Fruit fly (Drosophila melanogaster) whole organism, embryonic: ENCODE data around the gene Ugt301D1.

Experiments used
- Antp ChIP-seq: fragments of 200-800 bp; sonication (Bioruptor generic); optimal IDR thresholded peaks from 3 replicates; lab custom pipeline; 2016; ENCODE audit warnings: missing biosample characterization, missing genetic modification characterization
- CG10431 ChIP-seq: fragments of 200-800 bp; sonication (Bioruptor generic); optimal IDR thresholded peaks from 3 replicates; lab custom pipeline; 2018; ENCODE audit warnings: missing biosample characterization, mild to moderate bottlenecking, missing genetic modification characterization
- CG10959 ChIP-seq: fragments of 200-800 bp; sonication (Bioruptor generic); IDR thresholded peaks from 2 replicates; pipeline ENCODE4 v1.3.6; 2022; ENCODE audit warnings: missing biosample characterization, missing genetic modification characterization
- CG11093 ChIP-seq: fragments of 200-800 bp; sonication (Bioruptor generic); IDR thresholded peaks from 3 replicates; pipeline ENCODE4 v1.3.6; 2022; ENCODE audit warnings: missing biosample characterization, missing genetic modification characterization
- CG11560 ChIP-seq: fragments of 200-800 bp; sonication (Bioruptor generic); IDR thresholded peaks from 3 replicates; pipeline ENCODE4 v1.3.6; 2022; ENCODE audit warnings: missing biosample characterization, missing genetic modification characterization
- CG14667 ChIP-seq: fragments of 200-800 bp; sonication (Bioruptor generic); IDR thresholded peaks from 2 replicates; pipeline ENCODE4 v1.3.6; 2022; ENCODE audit warnings: missing biosample characterization, missing genetic modification characterization
- CG14710 ChIP-seq: fragments of 200-800 bp; sonication (Bioruptor generic); optimal IDR thresholded peaks from 3 replicates; lab custom pipeline; 2019; ENCODE audit warnings: missing biosample characterization, mild to moderate bottlenecking, missing genetic modification characterization, moderate library complexity
- CG15601 ChIP-seq: fragments of 200-800 bp; sonication (Bioruptor generic); optimal IDR thresholded peaks from 3 replicates; lab custom pipeline; 2019; ENCODE audit warnings: missing biosample characterization, mild to moderate bottlenecking, missing genetic modification characterization, moderate library complexity
- CG1602 ChIP-seq: fragments of 200-800 bp; sonication (Bioruptor generic); optimal IDR thresholded peaks from 3 replicates; lab custom pipeline; 2016; ENCODE audit warnings: missing biosample characterization, missing genetic modification characterization
- CG1603 ChIP-seq: fragments of 200-800 bp; sonication (Bioruptor generic); optimal IDR thresholded peaks from 2 replicates; lab custom pipeline; 2019; ENCODE audit warnings: missing biosample characterization, mild to moderate bottlenecking, missing genetic modification characterization, moderate library complexity
- CG17359 ChIP-seq: fragments of 200-800 bp; sonication (Bioruptor generic); optimal IDR thresholded peaks from 3 replicates; lab custom pipeline; 2018; ENCODE audit warnings: missing biosample characterization, mild to moderate bottlenecking, missing genetic modification characterization, moderate library complexity
- CG17385 ChIP-seq: fragments of 200-800 bp; sonication (Bioruptor generic); optimal IDR thresholded peaks from 3 replicates; lab custom pipeline; 2018; ENCODE audit warnings: missing biosample characterization, mild to moderate bottlenecking, missing genetic modification characterization
- CG17912 ChIP-seq: fragments of 200-800 bp; sonication (Bioruptor generic); optimal IDR thresholded peaks from 2 replicates; lab custom pipeline; 2018; ENCODE audit warnings: missing biosample characterization, mild to moderate bottlenecking, missing genetic modification characterization
- CG31365 ChIP-seq: fragments of 200-800 bp; sonication (Bioruptor generic); optimal IDR thresholded peaks from 2 replicates; lab custom pipeline; 2018; ENCODE audit warnings: missing biosample characterization, mild to moderate bottlenecking, missing genetic modification characterization
- CG3281 ChIP-seq: fragments of 200-800 bp; sonication (Bioruptor generic); optimal IDR thresholded peaks from 3 replicates; lab custom pipeline; 2017; ENCODE audit warnings: missing biosample characterization, mild to moderate bottlenecking, missing genetic modification characterization
- CG3726 ChIP-seq: fragments of 200-800 bp; sonication (Bioruptor generic); IDR thresholded peaks from 3 replicates; pipeline ENCODE4, ENCODE4 v1.3.6; 2022; ENCODE audit warnings: missing biosample characterization, missing genetic modification characterization
- CG4820 ChIP-seq: fragments of 200-800 bp; sonication (Bioruptor generic); optimal IDR thresholded peaks from 3 replicates; lab custom pipeline; 2016; ENCODE audit warnings: missing biosample characterization, missing genetic modification characterization
- CG5245 ChIP-seq: fragments of 200-800 bp; sonication (Bioruptor generic); optimal IDR thresholded peaks from 3 replicates; lab custom pipeline; 2016; ENCODE audit warnings: missing biosample characterization, missing genetic modification characterization
- CG6683 ChIP-seq: fragments of 200-800 bp; sonication (Bioruptor generic); optimal IDR thresholded peaks from 2 replicates; lab custom pipeline; 2017; ENCODE audit warnings: missing biosample characterization, mild to moderate bottlenecking, missing genetic modification characterization, missing genetic modification reagents
- CG6689 ChIP-seq: fragments of 200-800 bp; sonication (Bioruptor generic); IDR thresholded peaks from 2 replicates; pipeline ENCODE4 v1.3.6; 2022; ENCODE audit warnings: missing biosample characterization, missing genetic modification characterization
- CG8765 ChIP-seq: fragments of 200-800 bp; sonication (Bioruptor generic); IDR thresholded peaks from 2 replicates; pipeline ENCODE4 v1.3.6; 2022; ENCODE audit warnings: missing biosample characterization, missing genetic modification characterization
- D19B ChIP-seq: fragments of 200-800 bp; sonication (Bioruptor generic); optimal IDR thresholded peaks from 2 replicates; lab custom pipeline; 2017; ENCODE audit warnings: missing biosample characterization, mild to moderate bottlenecking, missing genetic modification characterization
- Dek ChIP-seq: fragments of 200-800 bp; sonication (Bioruptor generic); optimal IDR thresholded peaks from 3 replicates; lab custom pipeline; 2019; ENCODE audit warnings: missing biosample characterization, mild to moderate bottlenecking, missing genetic modification characterization, moderate library complexity
- Fer3 ChIP-seq: fragments of 200-800 bp; sonication (Bioruptor generic); optimal IDR thresholded peaks from 2 replicates; lab custom pipeline; 2018; ENCODE audit warnings: missing biosample characterization, mild to moderate bottlenecking, missing genetic modification characterization, moderate library complexity
- HmgD ChIP-seq: fragments of 200-800 bp; sonication (Bioruptor generic); optimal IDR thresholded peaks from 3 replicates; lab custom pipeline; 2016; ENCODE audit warnings: missing biosample characterization, missing genetic modification characterization
- Hr51 ChIP-seq, 2 experiments: fragments of 200-800 bp; sonication (Bioruptor generic); optimal IDR thresholded peaks; 2 replicates in 1 of 2; 3 replicates in 1 of 2; lab custom pipeline; 2016 to 2018; ENCODE audit warnings: missing biosample characterization in 2 of 2, missing genetic modification characterization in 2 of 2, mild to moderate bottlenecking in 1 of 2, moderate library complexity in 1 of 2
- MESR4 ChIP-seq: fragments of 200-800 bp; sonication (Bioruptor generic); optimal IDR thresholded peaks from 2 replicates; lab custom pipeline; 2018; ENCODE audit warnings: missing biosample characterization, mild to moderate bottlenecking, missing genetic modification characterization, moderate library complexity
- MTF-1 ChIP-seq: fragments of 200-800 bp; sonication (Bioruptor generic); optimal IDR thresholded peaks from 2 replicates; lab custom pipeline; 2018; ENCODE audit warnings: missing biosample characterization, mild to moderate bottlenecking, missing genetic modification characterization, borderline replicate concordance
- NC2α ChIP-seq: fragments of 200-800 bp; sonication (Bioruptor generic); optimal IDR thresholded peaks from 2 replicates; lab custom pipeline; 2016; ENCODE audit warnings: missing biosample characterization, missing genetic modification characterization
- NK7.1 ChIP-seq: fragments of 200-800 bp; sonication (Bioruptor generic); optimal IDR thresholded peaks from 3 replicates; lab custom pipeline; 2016; ENCODE audit warnings: missing biosample characterization, missing genetic modification characterization
- Oli ChIP-seq: fragments of 200-800 bp; sonication (Bioruptor generic); optimal IDR thresholded peaks from 2 replicates; lab custom pipeline; 2018; ENCODE audit warnings: missing biosample characterization, mild to moderate bottlenecking, missing genetic modification characterization, moderate library complexity
- Ssrp ChIP-seq: fragments of 200-800 bp; sonication (Bioruptor generic); optimal IDR thresholded peaks from 2 replicates; lab custom pipeline; 2018; ENCODE audit warnings: missing biosample characterization, mild to moderate bottlenecking, missing genetic modification characterization, moderate library complexity
- ash1 ChIP-seq: fragments of 200-800 bp; sonication (Bioruptor generic); optimal IDR thresholded peaks from 2 replicates; lab custom pipeline; 2018; ENCODE audit warnings: missing biosample characterization, mild to moderate bottlenecking, missing genetic modification characterization
- caup ChIP-seq: fragments of 200-800 bp; sonication (Bioruptor generic); optimal IDR thresholded peaks from 3 replicates; lab custom pipeline; 2017; ENCODE audit warnings: missing biosample characterization, mild to moderate bottlenecking, missing genetic modification characterization, moderate library complexity; ENCODE audit not compliant: severe bottlenecking
- croc ChIP-seq: fragments of 200-800 bp; sonication (Bioruptor generic); conservative IDR thresholded peaks from 3 replicates; pipeline ENCODE4 v1.3.6; 2022; ENCODE audit warnings: missing biosample characterization, missing genetic modification characterization
- dmrt11E ChIP-seq: fragments of 200-800 bp; sonication (Bioruptor generic); optimal IDR thresholded peaks from 3 replicates; lab custom pipeline; 2018; ENCODE audit warnings: missing biosample characterization, mild to moderate bottlenecking, missing genetic modification characterization, moderate library complexity
- ewg ChIP-seq: fragments of 200-800 bp; sonication (Bioruptor generic); optimal IDR thresholded peaks from 3 replicates; lab custom pipeline; 2017; ENCODE audit warnings: mild to moderate bottlenecking, missing biosample characterization, missing genetic modification reagents, missing genetic modification characterization
- ftz-f1 ChIP-seq: fragments of 200-800 bp; sonication (Bioruptor generic); optimal IDR thresholded peaks from 2 replicates; lab custom pipeline; 2016; ENCODE audit warnings: missing biosample characterization, missing genetic modification characterization
- hbn ChIP-seq: fragments of 200-800 bp; sonication (Bioruptor generic); IDR thresholded peaks from 2 replicates; pipeline ENCODE4 v1.3.6; 2022; ENCODE audit warnings: missing biosample characterization, missing genetic modification characterization; ENCODE audit not compliant: partially characterized antibody
- her ChIP-seq: fragments of 200-800 bp; sonication (Bioruptor generic); optimal IDR thresholded peaks from 2 replicates; lab custom pipeline; 2016; ENCODE audit warnings: missing biosample characterization, missing genetic modification characterization
- kni ChIP-seq: fragments of 200-800 bp; sonication (Bioruptor generic); optimal IDR thresholded peaks from 3 replicates; lab custom pipeline; 2017; ENCODE audit warnings: mild to moderate bottlenecking, missing biosample characterization, missing genetic modification reagents, missing genetic modification characterization
- lab ChIP-seq: fragments of 200-800 bp; sonication (Bioruptor generic); optimal IDR thresholded peaks from 3 replicates; lab custom pipeline; 2017; ENCODE audit warnings: missing biosample characterization, missing genetic modification characterization, mild to moderate bottlenecking, moderate library complexity, missing genetic modification reagents
- nerfin-2 ChIP-seq: fragments of 200-800 bp; sonication (Bioruptor generic); IDR thresholded peaks from 2 replicates; pipeline ENCODE4 v1.3.6; 2022; ENCODE audit warnings: missing biosample characterization, missing genetic modification characterization; ENCODE audit not compliant: partially characterized antibody
- prd ChIP-seq, 3 experiments: fragments of >200 bp in 2 of 3; fragments of 200-800 bp in 1 of 3; sonication (Bioruptor generic) in 1 of 3; optimal IDR thresholded peaks in 2 of 3; IDR thresholded peaks in 1 of 3; 2 replicates in 2 of 3; 3 replicates in 1 of 3; pipeline versions ENCODE4 v1.3.6 to Lab custom; 2017 to 2022; ENCODE audit warnings: missing biosample characterization in 1 of 3, missing genetic modification characterization in 1 of 3
- rib ChIP-seq: fragments of 200-800 bp; sonication (Bioruptor generic); IDR thresholded peaks from 2 replicates; pipeline ENCODE4 v1.3.6; 2022; ENCODE audit warnings: missing biosample characterization, missing genetic modification characterization
- sens ChIP-seq: fragments of 200-800 bp; sonication (Bioruptor generic); peaks from one replicate; lab custom pipeline; 2016; ENCODE audit warnings: missing biosample characterization, missing genetic modification characterization
- sob ChIP-seq: fragments of 200-800 bp; sonication (Bioruptor generic); IDR thresholded peaks from 2 replicates; pipeline ENCODE4 v1.3.6; 2022; ENCODE audit warnings: missing biosample characterization, missing genetic modification characterization
- tgo ChIP-seq: fragments of 200-800 bp; sonication (Bioruptor generic); IDR thresholded peaks from 3 replicates; pipeline ENCODE4 v1.3.6; 2022; ENCODE audit warnings: missing biosample characterization, missing genetic modification characterization
- trh ChIP-seq: fragments of 200-800 bp; sonication (Bioruptor generic); optimal IDR thresholded peaks from 2 replicates; lab custom pipeline; 2016; ENCODE audit warnings: missing biosample characterization, missing genetic modification characterization
- vvl ChIP-seq: fragments of 200-800 bp; sonication (Bioruptor generic); IDR thresholded peaks from 2 replicates; pipeline ENCODE4 v1.3.6; 2022; ENCODE audit warnings: missing biosample characterization, missing genetic modification characterization

Gene Ugt301D1

DNA sequence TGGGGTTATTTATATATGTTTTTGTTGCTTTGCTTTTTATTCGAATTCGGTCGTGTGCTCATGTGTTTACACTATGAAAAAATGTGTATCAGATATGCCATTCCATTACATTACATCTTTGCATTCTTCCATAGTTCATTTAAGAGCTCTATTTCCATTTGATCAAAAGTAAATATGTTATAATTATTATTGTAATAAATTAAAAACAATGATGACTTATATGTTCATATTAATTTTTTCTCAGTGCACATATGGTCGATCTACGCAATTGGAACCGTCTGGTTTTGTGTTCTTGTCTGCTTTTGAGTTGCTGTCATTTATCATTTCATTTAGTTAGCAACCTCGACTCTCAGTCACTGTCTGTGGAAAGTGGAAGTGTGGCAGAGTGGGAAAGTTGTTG is 31.9 kb upstream of the Ugt301D1 start (continued):
- peak; percentile 41 for TF ChIP-seq CG31365 (tag; lab: Kevin White, UChicago)
- TF ChIP-seq CG4820 = peak; percentile 86
- peak; percentile 91 for TF ChIP-seq CG6689 (GFP tag; lab: Robert Waterston, UW)
- peak; percentile 71 for TF ChIP-seq MTF-1
- peak; percentile 85 for TF ChIP-seq CG17385 (GFP tag; lab: Kevin White, UChicago)
- TF ChIP-seq CG10431 (GFP tag; lab: Kevin White, UChicago) = peak; percentile 88
- no peak for TF ChIP-seq ftz-f1
- no peak for TF ChIP-seq CG17912 (GFP tag; lab: Kevin White, UChicago)
- peak; percentile 92 for TF ChIP-seq Ssrp
- peak; percentile 80 for TF ChIP-seq CG8765
- no peak for TF ChIP-seq NK7.1 (GFP tag; lab: Kevin White, UChicago)
- peak; percentile 89 for TF ChIP-seq CG1602
- TF ChIP-seq NC2α (GFP tag; lab: Kevin White, UChicago) = no peak
- no peak; the same call in 2 of the 3 replicates for TF ChIP-seq CG11560 (tag; lab: Robert Waterston, UW)
- peak; percentile 78; the same call in 1 of the 2 replicates for TF ChIP-seq rib (GFP tag; lab: Robert Waterston, UW)
- TF ChIP-seq sob (GFP tag; lab: Robert Waterston, UW) = no peak; the same call in 1 of the 2 replicates
- peak; percentile 90 for TF ChIP-seq lab (GFP tag; lab: Kevin White, UChicago)
- TF ChIP-seq CG11093 = peak; percentile 87
- TF ChIP-seq caup = peak; percentile 83
- TF ChIP-seq CG10959 = peak; percentile 94
- TF ChIP-seq CG17359 (tag; lab: Kevin White, UChicago) = peak; percentile 91
- TF ChIP-seq Antp (GFP tag; lab: Kevin White, UChicago) = no peak
- TF ChIP-seq CG5245 = peak; percentile 86
- TF ChIP-seq MESR4 (GFP tag; lab: Kevin White, UChicago) = peak; percentile 17
- no peak for TF ChIP-seq CG3726 (GFP tag; lab: Robert Waterston, UW)
- TF ChIP-seq CG14710 (tag; lab: Kevin White, UChicago) = peak; percentile 95
- TF ChIP-seq CG15601 (tag; lab: Kevin White, UChicago) = peak; percentile 96
- TF ChIP-seq CG6683 = no peak
- no peak for TF ChIP-seq Dek (tag; lab: Kevin White, UChicago)
- peak; percentile 97 for TF ChIP-seq vvl (GFP tag; lab: Robert Waterston, UW)
- TF ChIP-seq CG3281 = no peak
- no peak for TF ChIP-seq nerfin-2 (GFP tag; lab: Robert Waterston, UW)
- TF ChIP-seq Oli (tag; lab: Kevin White, UChicago) = peak; percentile 90
- TF ChIP-seq Hr51 (GFP tag; optimal IDR thresholded peaks at IDR 0.05; lab: Kevin White, UChicago) = peak in 1 of 2 experiments; percentile 53
- TF ChIP-seq her (GFP tag; lab: Kevin White, UChicago) = no peak
- no peak for TF ChIP-seq ash1 (GFP tag; lab: Kevin White, UChicago)
- no peak for TF ChIP-seq HmgD
- peak; percentile 67 for TF ChIP-seq ewg (GFP tag; lab: Kevin White, UChicago)
- TF ChIP-seq CG14667 (GFP tag; lab: Robert Waterston, UW) = peak; percentile 93
- peak; percentile 90 for TF ChIP-seq croc (GFP tag; lab: Robert Waterston, UW)
- peak; percentile 24 for TF ChIP-seq D19B (GFP tag; lab: Kevin White, UChicago)
- TF ChIP-seq dmrt11E (tag; lab: Kevin White, UChicago) = peak; percentile 96
- TF ChIP-seq prd (optimal IDR thresholded peaks at IDR 0.05; lab: Kevin White, UChicago) = no peak
- TF ChIP-seq prd (GFP tag; IDR thresholded peaks at IDR 0.05; lab: Robert Waterston, UW) = peak; percentile 96
- TF ChIP-seq CG1603 (tag; lab: Kevin White, UChicago) = peak; percentile 65
- TF ChIP-seq tgo (GFP tag; lab: Robert Waterston, UW) = peak; percentile 93
- peak; percentile 83 for TF ChIP-seq trh
- TF ChIP-seq kni (GFP tag; lab: Kevin White, UChicago) = peak; percentile 39
- no peak for TF ChIP-seq hbn (GFP tag; lab: Robert Waterston, UW)
- peak; percentile 96 for TF ChIP-seq sens (GFP tag; lab: Kevin White, UChicago)
- no peak for TF ChIP-seq Fer3
